Fruit fly (Drosophila melanogaster): Measurements from ENCODE around the gene CG12170.
A peak's percentile ranks its signal among the peaks of the same experiment; 100 is the strongest.

Gene CG12170

DNA sequence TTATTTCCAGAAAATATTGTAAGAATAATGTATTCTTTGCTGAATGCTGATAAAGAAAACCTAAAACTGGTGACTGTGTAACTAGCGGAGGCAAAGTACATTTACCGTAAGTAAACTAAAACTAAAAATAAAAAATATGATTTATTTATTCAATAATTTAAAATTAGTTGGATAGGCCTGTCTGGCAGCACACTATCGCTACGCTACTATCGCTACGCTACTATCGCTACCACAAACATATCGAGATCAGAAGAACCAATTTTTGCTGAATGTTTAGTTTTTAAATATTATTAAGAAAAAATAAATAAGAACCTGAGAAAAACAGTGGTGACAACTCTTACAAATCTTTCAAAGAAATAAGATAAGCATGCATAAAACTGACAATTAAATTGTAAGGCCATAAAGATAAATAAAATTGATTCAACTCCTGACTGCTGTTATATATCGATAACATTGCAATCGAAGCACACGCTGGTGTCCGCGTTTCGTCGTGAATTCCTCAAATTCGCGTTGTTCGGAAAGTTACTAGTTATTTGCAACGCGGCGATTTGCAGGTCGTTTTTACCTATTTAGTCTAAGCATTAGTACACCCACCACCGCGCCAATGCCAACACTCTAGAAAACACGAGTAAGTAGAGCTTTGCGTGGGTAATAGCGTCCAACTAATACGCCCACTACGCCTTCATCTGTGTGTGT lies 23.3 kb downstream of the CG12170 start, which contains the start of gene Wdr33 (continued):
- TF ChIP-seq sug (tag; optimal IDR thresholded peaks at IDR 0.05) (peak; percentile 10), CG17829 (tag; optimal IDR thresholded peaks at IDR 0.05) (peak; percentile 18), CG15601 (tag; optimal IDR thresholded peaks at IDR 0.05) (no peak), sim (GFP tag; IDR thresholded peaks at IDR 0.05) (no peak), CG10147 (GFP tag; optimal IDR thresholded peaks at IDR 0.05) (no peak), GATAe (GFP tag; conservative IDR thresholded peaks at IDR 0.05) (no peak), row (GFP tag; IDR thresholded peaks at IDR 0.05) (peak; percentile 62; the same call in 2 of the 3 replicates), knrl (GFP tag; IDR thresholded peaks at IDR 0.05; ENCODE audit: partially characterized antibody) (peak; percentile 94), NC2α (GFP tag; optimal IDR thresholded peaks at IDR 0.05) (no peak), CG12155 (GFP tag; optimal IDR thresholded peaks at IDR 0.05) (peak; percentile 83), CG8388 (GFP tag; optimal IDR thresholded peaks at IDR 0.05) (peak; percentile 24), lola (GFP tag; optimal IDR thresholded peaks at IDR 0.05) (peak in 1 of 3 experiments; percentile 56), Max (GFP tag; optimal IDR thresholded peaks at IDR 0.05) (no peak), CG8765 (GFP tag; IDR thresholded peaks at IDR 0.05) (no peak), YL-1 (GFP tag; optimal IDR thresholded peaks at IDR 0.05) (peak; percentile 14), CG12942 (GFP tag; optimal IDR thresholded peaks at IDR 0.05) (no peak), CG6254 (GFP tag; optimal IDR thresholded peaks at IDR 0.05) (no peak), Dll (GFP tag; IDR thresholded peaks at IDR 0.05; ENCODE audit: partially characterized antibody) (peak; percentile 96), CG12104 (GFP tag; optimal IDR thresholded peaks at IDR 0.05) (peak; percentile 27), CG3407 (GFP tag; optimal IDR thresholded peaks at IDR 0.05) (no peak), Rx (GFP tag; IDR thresholded peaks at IDR 0.05) (no peak), CG2129 (GFP tag; IDR thresholded peaks at IDR 0.05; ENCODE audit: partially characterized antibody) (peak; percentile 89), CG15073 (GFP tag; optimal IDR thresholded peaks at IDR 0.05) (no peak), CG3281 (GFP tag; optimal IDR thresholded peaks at IDR 0.05) (no peak), fd102C (GFP tag; optimal IDR thresholded peaks at IDR 0.05) (no peak), CG17186 (GFP tag; optimal IDR thresholded peaks at IDR 0.05) (no peak), CG1603 (tag; optimal IDR thresholded peaks at IDR 0.05) (no peak), tin (GFP tag; optimal IDR thresholded peaks at IDR 0.05) (peak; percentile 8), peb (GFP tag; IDR thresholded peaks at IDR 0.05) (no peak), CG4820 (GFP tag; optimal IDR thresholded peaks at IDR 0.05) (no peak), CG1647 (GFP tag; optimal IDR thresholded peaks at IDR 0.05) (no peak), CG4707 (GFP tag; optimal IDR thresholded peaks at IDR 0.05) (no peak), kay (GFP tag; optimal IDR thresholded peaks at IDR 0.05) (no peak), CG2199 (GFP tag; IDR thresholded peaks at IDR 0.05) (no peak), CG34224 (GFP tag; IDR thresholded peaks at IDR 0.05; ENCODE audit: partially characterized antibody) (peak; percentile 82), seq (GFP tag; IDR thresholded peaks at IDR 0.05) (no peak), cato (GFP tag; optimal IDR thresholded peaks at IDR 0.05; ENCODE audit: borderline replicate concordance) (peak; percentile 14), CG9215 (GFP tag; IDR thresholded peaks at IDR 0.05) (no peak), pnt (GFP tag; optimal IDR thresholded peaks at IDR 0.05) (no peak), tup (GFP tag; optimal IDR thresholded peaks at IDR 0.05) (no peak), dmrt99B (tag; optimal IDR thresholded peaks at IDR 0.05) (no peak), emc (GFP tag; optimal IDR thresholded peaks at IDR 0.05) (no peak), CG7372 (GFP tag; IDR thresholded peaks at IDR 0.05) (no peak), CG14965 (GFP tag; optimal IDR thresholded peaks at IDR 0.05; ENCODE audit: borderline replicate concordance) (no peak), CG13894 (tag; optimal IDR thresholded peaks at IDR 0.05) (no peak), CG11398 (GFP tag; optimal IDR thresholded peaks at IDR 0.05) (no peak), Med (GFP tag) (no peak), CG10366 (GFP tag; IDR thresholded peaks at IDR 0.05) (peak; percentile 38; the same call in 1 of the 2 replicates), lbe (GFP tag; optimal IDR thresholded peaks at IDR 0.05) (no peak)
